Worm (Caenorhabditis elegans): ENCODE data around the gene ZK686.6.

DNA sequence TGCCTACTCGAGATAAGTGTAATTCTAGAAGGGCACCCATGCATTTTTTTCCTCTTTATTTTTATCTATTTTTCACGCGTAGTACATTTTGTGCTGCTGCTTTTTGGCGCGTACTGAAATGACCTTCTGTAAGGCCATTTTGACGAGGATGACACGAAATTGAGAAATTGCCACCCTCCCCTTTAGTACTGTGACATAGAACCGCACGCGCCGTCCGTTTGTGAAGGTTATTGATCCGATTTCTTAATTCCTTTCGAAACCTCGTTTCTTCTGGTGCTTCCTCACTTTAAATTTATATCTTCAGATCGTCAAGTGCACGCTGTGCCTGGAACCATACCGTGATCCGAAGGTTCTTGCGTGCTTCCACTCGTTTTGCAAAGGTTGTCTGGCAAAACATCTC is 41.7 kb downstream of the ZK686.6 start:
- TF ChIP-seq nhr-6 (tag; optimal IDR thresholded peaks at IDR 0.05) (no peak), mdl-1 (tag; optimal IDR thresholded peaks at IDR 0.05) (no peak), skn-1 (tag; optimal IDR thresholded peaks at IDR 0.05) (no peak)
